Fruit fly (Drosophila melanogaster) whole organism, pupa: ENCODE data around the gene CG2816.

Experiments
- CG10348 ChIP-seq: fragments of 200-800 bp; sonication (Bioruptor generic); IDR thresholded peaks from 2 replicates; pipeline ENCODE4 v1.3.6; 2022; ENCODE audit warnings: missing biosample characterization, missing genetic modification characterization
- CG12605 ChIP-seq: fragments of 200-800 bp; sonication (Bioruptor generic); IDR thresholded peaks from 2 replicates; pipeline ENCODE4 v1.3.6; 2022; ENCODE audit warnings: missing biosample characterization, missing genetic modification characterization
- CG13204 ChIP-seq: fragments of 200-800 bp; sonication (Bioruptor generic); optimal IDR thresholded peaks from 2 replicates; lab custom pipeline; 2018; ENCODE audit warnings: missing biosample characterization, mild to moderate bottlenecking, missing genetic modification characterization, moderate library complexity
- CG14655 ChIP-seq: fragments of 200-800 bp; sonication (Bioruptor generic); optimal IDR thresholded peaks from 3 replicates; lab custom pipeline; 2017; ENCODE audit warnings: mild to moderate bottlenecking, missing biosample characterization, missing genetic modification reagents, missing genetic modification characterization
- CG15710 ChIP-seq: fragments of 200-800 bp; sonication (Bioruptor generic); optimal IDR thresholded peaks from 2 replicates; lab custom pipeline; 2018; ENCODE audit warnings: missing biosample characterization, mild to moderate bottlenecking, missing genetic modification characterization, moderate library complexity
- CG17806 ChIP-seq: fragments of 200-800 bp; sonication (Bioruptor generic); optimal IDR thresholded peaks from 2 replicates; lab custom pipeline; 2018; ENCODE audit warnings: missing biosample characterization, mild to moderate bottlenecking, missing genetic modification characterization, moderate library complexity
- CG32121 ChIP-seq: fragments of 200-800 bp; sonication (Bioruptor generic); IDR thresholded peaks from 2 replicates; pipeline ENCODE4 v1.3.6; 2022; ENCODE audit warnings: missing biosample characterization, missing genetic modification characterization
- CG34367 ChIP-seq: fragments of 200-800 bp; sonication (Bioruptor generic); optimal IDR thresholded peaks from 2 replicates; lab custom pipeline; 2018; ENCODE audit warnings: missing biosample characterization, mild to moderate bottlenecking, missing genetic modification characterization
- CG4496 ChIP-seq: fragments of 200-800 bp; sonication (Bioruptor generic); IDR thresholded peaks from 3 replicates; pipeline ENCODE4 v1.3.6; 2022; ENCODE audit warnings: missing biosample characterization, missing genetic modification characterization
- CG8159 ChIP-seq: fragments of 200-800 bp; sonication (Bioruptor generic); optimal IDR thresholded peaks from 3 replicates; lab custom pipeline; 2018; ENCODE audit warnings: missing biosample characterization, mild to moderate bottlenecking, missing genetic modification characterization, moderate library complexity
- CG8301 ChIP-seq: fragments of 200-800 bp; sonication (Bioruptor generic); optimal IDR thresholded peaks from 2 replicates; lab custom pipeline; 2018; ENCODE audit warnings: missing biosample characterization, mild to moderate bottlenecking, missing genetic modification characterization
- CG9948 ChIP-seq: fragments of 200-800 bp; sonication (Bioruptor generic); optimal IDR thresholded peaks from 2 replicates; lab custom pipeline; 2018; ENCODE audit warnings: missing biosample characterization, mild to moderate bottlenecking, missing genetic modification characterization, moderate library complexity
- D1 ChIP-seq: fragments of 200-800 bp; sonication (Bioruptor generic); optimal IDR thresholded peaks from 2 replicates; lab custom pipeline; 2018; ENCODE audit warnings: missing biosample characterization, mild to moderate bottlenecking, missing genetic modification characterization, moderate library complexity
- EcR ChIP-seq: fragments of 200-800 bp; sonication (Bioruptor generic); optimal IDR thresholded peaks from 3 replicates; lab custom pipeline; 2019; ENCODE audit warnings: missing biosample characterization, missing genetic modification characterization, mild to moderate bottlenecking, moderate library complexity, missing genetic modification reagents
- Ets98B ChIP-seq: fragments of 200-800 bp; sonication (Bioruptor generic); IDR thresholded peaks from 2 replicates; pipeline ENCODE4 v1.3.6; 2022; ENCODE audit warnings: missing biosample characterization, missing genetic modification characterization
- Pif1A ChIP-seq: fragments of 200-800 bp; sonication (Bioruptor generic); optimal IDR thresholded peaks from 3 replicates; lab custom pipeline; 2016; ENCODE audit warnings: missing biosample characterization, missing genetic modification characterization
- Pif1B ChIP-seq: fragments of 200-800 bp; sonication (Bioruptor generic); optimal IDR thresholded peaks from 3 replicates; lab custom pipeline; 2016; ENCODE audit warnings: missing biosample characterization, missing genetic modification characterization
- Snoo ChIP-seq: fragments of 200-800 bp; sonication (Bioruptor generic); optimal IDR thresholded peaks from 3 replicates; lab custom pipeline; 2017; ENCODE audit warnings: missing biosample characterization, mild to moderate bottlenecking, missing genetic modification characterization, inconsistent platforms
- fd96Ca ChIP-seq: fragments of 200-800 bp; sonication (Bioruptor generic); IDR thresholded peaks from 3 replicates; pipeline ENCODE4 v1.3.6; 2022; ENCODE audit warnings: missing biosample characterization, missing genetic modification characterization
- gl ChIP-seq: fragments of 200-800 bp; sonication (Bioruptor generic); optimal IDR thresholded peaks from 2 replicates; lab custom pipeline; 2018; ENCODE audit warnings: missing biosample characterization, mild to moderate bottlenecking, missing genetic modification characterization
- rn ChIP-seq: fragments of 200-800 bp; sonication (Bioruptor generic); IDR thresholded peaks from 2 replicates; pipeline ENCODE4 v1.3.6; 2022; ENCODE audit warnings: missing biosample characterization, missing genetic modification characterization

Gene CG2816

dm6 chr2L:3662307-3662795, 41.1 kb upstream of the CG2816 start, which contains the start of gene Drgx:
Gene Drgx (plus strand): TSS chr2L:3662745.
- TF ChIP-seq CG32121 (GFP tag; lab: Robert Waterston, UW) (peak; percentile 20; the same call in 1 of the 2 replicates), fd96Ca (no peak), D1 (tag; lab: Kevin White, UChicago) (peak; percentile 3), rn (GFP tag; lab: Robert Waterston, UW) (no peak), CG14655 (GFP tag; lab: Kevin White, UChicago) (no peak), Ets98B (0 out of 2 replicates have a peak, but pooled peaks have one; percentile 12)
- TF ChIP-seq, all 21 proteins: peak for 3

dm6 chr2L:3668451-3668850, 35.0 kb upstream of the CG2816 start, which contains the start of gene Sfp24Ba:
Gene Sfp24Ba (minus strand): TSS chr2L:3668551.
- TF ChIP-seq Pif1B = no peak
- no peak for TF ChIP-seq CG13204 (GFP tag; lab: Kevin White, UChicago)
- TF ChIP-seq fd96Ca = no peak
- no peak for TF ChIP-seq Snoo
- no peak for TF ChIP-seq CG8159 (tag; lab: Kevin White, UChicago)
- no peak for TF ChIP-seq CG15710 (tag; lab: Kevin White, UChicago)
- TF ChIP-seq CG32121 (GFP tag; lab: Robert Waterston, UW) = no peak
- TF ChIP-seq EcR (GFP tag; lab: Kevin White, UChicago) = no peak
- no peak for TF ChIP-seq CG14655 (GFP tag; lab: Kevin White, UChicago)
- TF ChIP-seq CG12605 (GFP tag; lab: Robert Waterston, UW) = no peak
- TF ChIP-seq CG9948 = no peak
- TF ChIP-seq rn (GFP tag; lab: Robert Waterston, UW) = no peak
- no peak for TF ChIP-seq CG17806

dm6 chr2L:3669034-3669433, 34.4 kb upstream of the CG2816 start, which contains the start of gene Sfp24Bd:
Gene Sfp24Bd (minus strand): TSS chr2L:3669134.
- TF ChIP-seq fd96Ca (no peak), CG4496 (GFP tag; lab: Robert Waterston, UW) (no peak), CG17806 (no peak), CG13204 (GFP tag; lab: Kevin White, UChicago) (no peak), CG8159 (tag; lab: Kevin White, UChicago) (no peak), CG10348 (GFP tag; lab: Robert Waterston, UW) (no peak), CG8301 (tag; lab: Kevin White, UChicago) (no peak), Snoo (no peak), CG32121 (GFP tag; lab: Robert Waterston, UW) (no peak), CG9948 (no peak), Ets98B (no peak), Pif1A (no peak), Pif1B (no peak), CG14655 (GFP tag; lab: Kevin White, UChicago) (no peak), CG12605 (GFP tag; lab: Robert Waterston, UW) (no peak), rn (GFP tag; lab: Robert Waterston, UW) (no peak), D1 (tag; lab: Kevin White, UChicago) (no peak), EcR (GFP tag; lab: Kevin White, UChicago) (no peak), gl (no peak)

dm6 chr2L:3669675-3670074, 33.8 kb upstream of the CG2816 start, which contains the start of gene Sfp24Bb:
Gene Sfp24Bb (minus strand): TSS chr2L:3669775.
- TF ChIP-seq gl (no peak), EcR (GFP tag; lab: Kevin White, UChicago) (no peak), CG8301 (tag; lab: Kevin White, UChicago) (no peak), rn (GFP tag; lab: Robert Waterston, UW) (no peak), Snoo (no peak), CG8159 (tag; lab: Kevin White, UChicago) (no peak), D1 (tag; lab: Kevin White, UChicago) (no peak)

- TF ChIP-seq CG14655 (GFP tag; lab: Kevin White, UChicago) (no peak), EcR (GFP tag; lab: Kevin White, UChicago) (no peak), rn (GFP tag; lab: Robert Waterston, UW) (no peak), Ets98B (no peak), CG10348 (GFP tag; lab: Robert Waterston, UW) (no peak), CG4496 (GFP tag; lab: Robert Waterston, UW) (no peak), Pif1A (no peak), CG13204 (GFP tag; lab: Kevin White, UChicago) (no peak), CG9948 (no peak), gl (no peak), Snoo (no peak), CG12605 (GFP tag; lab: Robert Waterston, UW) (no peak), CG32121 (GFP tag; lab: Robert Waterston, UW) (no peak), D1 (tag; lab: Kevin White, UChicago) (no peak), CG8301 (tag; lab: Kevin White, UChicago) (no peak), CG34367 (no peak)
These were observed 33.0 kb upstream of the CG2816 start, which contains the start of gene Sfp24Bc for dm6 chr2L:3670481-3670880. Gene Sfp24Bc (minus strand): TSS chr2L:3670581.

- TF ChIP-seq CG8301 (tag; lab: Kevin White, UChicago) = no peak
- no peak for TF ChIP-seq CG10348 (GFP tag; lab: Robert Waterston, UW)
- no peak for TF ChIP-seq gl
- no peak for TF ChIP-seq CG13204 (GFP tag; lab: Kevin White, UChicago)
- no peak for TF ChIP-seq Pif1B
- TF ChIP-seq Ets98B = no peak
- no peak for TF ChIP-seq CG12605 (GFP tag; lab: Robert Waterston, UW)
- no peak for TF ChIP-seq EcR (GFP tag; lab: Kevin White, UChicago)
- no peak for TF ChIP-seq CG17806
- no peak for TF ChIP-seq fd96Ca
- TF ChIP-seq CG34367 = no peak
- TF ChIP-seq D1 (tag; lab: Kevin White, UChicago) = no peak
- no peak for TF ChIP-seq CG15710 (tag; lab: Kevin White, UChicago)
- no peak for TF ChIP-seq CG4496 (GFP tag; lab: Robert Waterston, UW)
- no peak for TF ChIP-seq rn (GFP tag; lab: Robert Waterston, UW)
- no peak for TF ChIP-seq CG32121 (GFP tag; lab: Robert Waterston, UW)
- TF ChIP-seq CG8159 (tag; lab: Kevin White, UChicago) = no peak
- TF ChIP-seq, all 21 proteins: peak for 0
These were observed 27.7 kb upstream of the CG2816 start for dm6 chr2L:3675770-3676169.
